Worm (Caenorhabditis elegans) whole organism, young adult: Measurements from ENCODE around the gene Y41E3.8.
A peak's percentile ranks its signal among the peaks of the same experiment; 100 is the strongest.

Experiments used
- B0336.3 ChIP-seq: fragments of 200-800 bp; sonication (Bioruptor generic); IDR thresholded peaks from 2 replicates; pipeline ENCODE4 v1.3.6; 2022; ENCODE audit warnings: missing genetic modification characterization, missing compliant biosample characterization
- F23B12.7 ChIP-seq: sonication (generic microtip); optimal IDR thresholded peaks from 2 replicates; lab custom pipeline; 2017; ENCODE audit warnings: missing genetic modification characterization, mild to moderate bottlenecking, missing compliant biosample characterization, antibody characterized with exemption, moderate library complexity; ENCODE audit not compliant: insufficient read depth
- F39B2.1 ChIP-seq: fragments of 200-800 bp; sonication (Bioruptor generic); IDR thresholded peaks from 2 replicates; pipeline ENCODE4 v1.3.6; 2022; ENCODE audit warnings: missing genetic modification reagents, missing genetic modification characterization, missing compliant biosample characterization
- K11D2.4 ChIP-seq: fragments of 200-800 bp; sonication (Bioruptor generic); IDR thresholded peaks from 2 replicates; pipeline ENCODE4 v1.3.6; 2022; ENCODE audit warnings: missing genetic modification reagents, missing genetic modification characterization, missing compliant biosample characterization
- Y79H2A.3 ChIP-seq: fragments of 200-800 bp; sonication (Bioruptor generic); conservative IDR thresholded peaks from 2 replicates; pipeline ENCODE4 v1.3.6; 2022; ENCODE audit warnings: missing genetic modification reagents, missing genetic modification characterization, missing compliant biosample characterization
- ZK185.1 ChIP-seq: sonication (generic microtip); optimal IDR thresholded peaks from 2 replicates; lab custom pipeline; 2016; ENCODE audit warnings: mild to moderate bottlenecking, missing genetic modification characterization, missing compliant biosample characterization; ENCODE audit not compliant: poor library complexity, severe bottlenecking
- aptf-3 ChIP-seq: fragments of 200-800 bp; sonication (Bioruptor generic); IDR thresholded peaks from 2 replicates; pipeline ENCODE4 v1.3.6; 2022; ENCODE audit warnings: missing genetic modification characterization, missing compliant biosample characterization
- atf-7 ChIP-seq: sonication (generic microtip); optimal IDR thresholded peaks from 2 replicates; lab custom pipeline; 2017; ENCODE audit warnings: mild to moderate bottlenecking, missing genetic modification characterization, missing compliant biosample characterization
- athp-1 ChIP-seq: sonication (generic microtip); optimal IDR thresholded peaks from 2 replicates; lab custom pipeline; 2017; ENCODE audit warnings: mild to moderate bottlenecking, missing genetic modification characterization, missing compliant biosample characterization
- attf-5 ChIP-seq: fragments of 200-800 bp; sonication (Bioruptor generic); optimal IDR thresholded peaks from 2 replicates; lab custom pipeline; 2018; ENCODE audit warnings: mild to moderate bottlenecking, missing genetic modification characterization, missing compliant biosample characterization
- attf-6 ChIP-seq: fragments of 200-800 bp; sonication (Bioruptor generic); IDR thresholded peaks from 2 replicates; pipeline ENCODE4 v1.3.6; 2022; ENCODE audit warnings: missing genetic modification reagents, missing genetic modification characterization, missing compliant biosample characterization
- bed-2 ChIP-seq: fragments of 200-800 bp; sonication (Bioruptor generic); IDR thresholded peaks from 2 replicates; pipeline ENCODE4 v1.3.6; 2022; ENCODE audit warnings: missing genetic modification reagents, missing genetic modification characterization, missing compliant biosample characterization
- cebp-1 ChIP-seq, 2 experiments: fragments of 200-800 bp in 1 of 2; sonication (Bioruptor generic) in 1 of 2; sonication (generic microtip) in 1 of 2; IDR thresholded peaks in 1 of 2; optimal IDR thresholded peaks in 1 of 2; 2 replicates each; pipeline versions ENCODE4 v1.3.6 to Lab custom; 2017 to 2022; ENCODE audit warnings: missing compliant biosample characterization in 2 of 2, missing genetic modification characterization in 2 of 2, mild to moderate bottlenecking in 1 of 2, missing genetic modification reagents in 1 of 2, moderate library complexity in 1 of 2
- ceh-27 ChIP-seq: fragments of 200-800 bp; sonication (Bioruptor generic); optimal IDR thresholded peaks from 2 replicates; lab custom pipeline; 2018; ENCODE audit warnings: mild to moderate bottlenecking, missing genetic modification characterization, moderate library complexity, missing compliant biosample characterization
- ceh-40 ChIP-seq: fragments of 200-800 bp; sonication (Bioruptor generic); IDR thresholded peaks from 2 replicates; pipeline ENCODE4 v1.3.6; 2022; ENCODE audit warnings: missing genetic modification characterization, missing compliant biosample characterization
- dpl-1 ChIP-seq: fragments of 150-350 bp; optimal IDR thresholded peaks from 2 replicates; lab custom pipeline; 2014; ENCODE audit warnings: missing biosample characterization, missing genetic modification reagents, missing genetic modification characterization
- efl-1 ChIP-seq: fragments of 150-350 bp; optimal IDR thresholded peaks from 2 replicates; lab custom pipeline; 2014; ENCODE audit warnings: missing biosample characterization, missing genetic modification reagents, missing genetic modification characterization
- egl-44 ChIP-seq: fragments of 200-800 bp; sonication (Bioruptor generic); IDR thresholded peaks from 2 replicates; pipeline ENCODE4 v1.3.6; 2022; ENCODE audit warnings: missing genetic modification reagents, missing genetic modification characterization, missing compliant biosample characterization
- egrh-3 ChIP-seq: fragments of 200-800 bp; sonication (Bioruptor generic); IDR thresholded peaks from 2 replicates; pipeline ENCODE4 v1.3.6; 2022; ENCODE audit warnings: missing genetic modification reagents, missing genetic modification characterization, missing compliant biosample characterization
- ets-4 ChIP-seq: fragments of 200-800 bp; sonication (Bioruptor generic); optimal IDR thresholded peaks from 2 replicates; lab custom pipeline; 2018; ENCODE audit warnings: mild to moderate bottlenecking, missing genetic modification characterization, missing compliant biosample characterization
- fkh-3 ChIP-seq: sonication (generic microtip); optimal IDR thresholded peaks from 2 replicates; lab custom pipeline; 2016; ENCODE audit warnings: mild to moderate bottlenecking, missing genetic modification characterization, missing compliant biosample characterization
- gei-17 ChIP-seq: fragments of 200-800 bp; sonication (Bioruptor generic); optimal IDR thresholded peaks from 2 replicates; lab custom pipeline; 2018; ENCODE audit warnings: mild to moderate bottlenecking, missing genetic modification characterization, missing compliant biosample characterization
- lag-1 ChIP-seq: fragments of 200-800 bp; sonication (Bioruptor generic); IDR thresholded peaks from 2 replicates; pipeline ENCODE4 v1.3.6; 2022; ENCODE audit warnings: missing genetic modification reagents, missing genetic modification characterization, missing compliant biosample characterization
- lin-35 ChIP-seq, 3 experiments: fragments of 150-350 bp in 2 of 3; sonication (generic microtip) in 1 of 3; optimal IDR thresholded peaks; 2 replicates each; lab custom pipeline; 2014 to 2018; ENCODE audit warnings: missing biosample characterization in 3 of 3, missing genetic modification characterization in 3 of 3, missing genetic modification reagents in 3 of 3
- lin-40 ChIP-seq: sonication (generic microtip); optimal IDR thresholded peaks from 2 replicates; lab custom pipeline; 2016; ENCODE audit warnings: missing genetic modification characterization, mild to moderate bottlenecking, missing compliant biosample characterization, missing genotype, missing genetic modification reagents
- lin-54 ChIP-seq: fragments of 200-800 bp; sonication (Bioruptor generic); optimal IDR thresholded peaks from 2 replicates; lab custom pipeline; 2018; ENCODE audit warnings: mild to moderate bottlenecking, missing genetic modification characterization, missing compliant biosample characterization
- lsl-1 ChIP-seq: fragments of 200-800 bp; sonication (Bioruptor generic); optimal IDR thresholded peaks from 2 replicates; lab custom pipeline; 2018; ENCODE audit warnings: mild to moderate bottlenecking, missing genetic modification characterization, moderate library complexity, missing compliant biosample characterization
- madf-10 ChIP-seq: sonication (generic microtip); optimal IDR thresholded peaks from 2 replicates; lab custom pipeline; 2016; ENCODE audit warnings: mild to moderate bottlenecking, missing genetic modification characterization, missing compliant biosample characterization
- madf-6 ChIP-seq: fragments of 200-800 bp; sonication (Bioruptor generic); IDR thresholded peaks from 2 replicates; pipeline ENCODE4 v1.3.6; 2022; ENCODE audit warnings: missing genetic modification reagents, missing genetic modification characterization, missing compliant biosample characterization
- madf-8 ChIP-seq: fragments of 200-800 bp; sonication (Bioruptor generic); conservative IDR thresholded peaks from 2 replicates; pipeline ENCODE4 v1.3.6; 2022; ENCODE audit warnings: missing genetic modification reagents, missing genetic modification characterization, missing compliant biosample characterization
- mcd-1 ChIP-seq: fragments of 200-800 bp; sonication (Bioruptor generic); IDR thresholded peaks from 2 replicates; pipeline ENCODE4 v1.3.6; 2022; ENCODE audit warnings: missing genetic modification reagents, missing genetic modification characterization, missing compliant biosample characterization
- mes-4 ChIP-seq: sonication (generic microtip); optimal IDR thresholded peaks from 2 replicates; lab custom pipeline; 2016; ENCODE audit warnings: missing genotype, missing genetic modification characterization, missing compliant biosample characterization
- mxl-1 ChIP-seq: sonication (generic microtip); optimal IDR thresholded peaks from 2 replicates; lab custom pipeline; 2016; ENCODE audit warnings: missing genetic modification characterization, missing compliant biosample characterization
- nfya-1 ChIP-seq: sonication (generic microtip); optimal IDR thresholded peaks from 2 replicates; lab custom pipeline; 2017; ENCODE audit warnings: antibody characterized with exemption, missing compliant biosample characterization, missing genetic modification characterization, borderline replicate concordance; ENCODE audit not compliant: insufficient read depth
- nfyb-1 ChIP-seq: fragments of 200-800 bp; sonication (Bioruptor generic); IDR thresholded peaks from 2 replicates; pipeline ENCODE4 v1.3.6; 2022; ENCODE audit warnings: missing genetic modification reagents, missing genetic modification characterization, missing compliant biosample characterization
- nhr-120 ChIP-seq: fragments of 200-800 bp; sonication (Bioruptor generic); IDR thresholded peaks from 2 replicates; pipeline ENCODE4 v1.3.6; 2022; ENCODE audit warnings: missing genetic modification characterization, missing compliant biosample characterization
- nhr-80 ChIP-seq: sonication (generic microtip); optimal IDR thresholded peaks from 2 replicates; lab custom pipeline; 2016; ENCODE audit warnings: missing genetic modification characterization, missing compliant biosample characterization
- nhr-90 ChIP-seq: sonication (generic microtip); optimal IDR thresholded peaks from 2 replicates; lab custom pipeline; 2016; ENCODE audit warnings: missing genotype, mild to moderate bottlenecking, missing genetic modification characterization, missing compliant biosample characterization
- pbrm-1 ChIP-seq: fragments of 200-800 bp; sonication (Bioruptor generic); IDR thresholded peaks from 2 replicates; pipeline ENCODE4 v1.3.6; 2022; ENCODE audit warnings: missing genetic modification reagents, missing genetic modification characterization, missing compliant biosample characterization
- rcor-1 ChIP-seq: fragments of 200-800 bp; sonication (Bioruptor generic); IDR thresholded peaks from 2 replicates; pipeline ENCODE4 v1.3.6; 2022; ENCODE audit warnings: missing genetic modification reagents, missing genetic modification characterization, missing compliant biosample characterization
- snpc-4 ChIP-seq, 5 experiments: fragments of 150-350 bp in 1 of 5; sonication (generic microtip) in 4 of 5; optimal IDR thresholded peaks; 2 replicates each; lab custom pipeline; 2014 to 2018; ENCODE audit warnings: missing genetic modification characterization in 5 of 5, missing biosample characterization in 3 of 5, antibody characterized with exemption in 2 of 5, mild to moderate bottlenecking in 2 of 5, missing compliant biosample characterization in 2 of 5, missing genotype in 2 of 5, moderate library complexity in 2 of 5, missing genetic modification reagents in 1 of 5
- tbp1 ChIP-seq: fragments of 200-800 bp; sonication (Bioruptor generic); optimal IDR thresholded peaks from 2 replicates; lab custom pipeline; 2018; ENCODE audit warnings: mild to moderate bottlenecking, missing genetic modification characterization, missing compliant biosample characterization
- tbx-9 ChIP-seq: sonication (generic microtip); optimal IDR thresholded peaks from 2 replicates; lab custom pipeline; 2016; ENCODE audit warnings: borderline replicate concordance, missing genetic modification characterization, inconsistent platforms, missing compliant biosample characterization
- tlf-1 ChIP-seq: fragments of 200-800 bp; sonication (Bioruptor generic); optimal IDR thresholded peaks from 2 replicates; lab custom pipeline; 2018; ENCODE audit warnings: mild to moderate bottlenecking, missing genetic modification characterization, missing compliant biosample characterization
- ztf-18 ChIP-seq: sonication (generic microtip); optimal IDR thresholded peaks from 2 replicates; lab custom pipeline; 2016; ENCODE audit warnings: missing genotype, mild to moderate bottlenecking, missing genetic modification characterization, missing compliant biosample characterization
- ztf-28 ChIP-seq: fragments of 200-800 bp; sonication (Bioruptor generic); IDR thresholded peaks from 2 replicates; pipeline ENCODE4 v1.3.6; 2022; ENCODE audit warnings: missing genetic modification reagents, missing genetic modification characterization, missing compliant biosample characterization
- ztf-3 ChIP-seq: fragments of 200-800 bp; sonication (Bioruptor generic); optimal IDR thresholded peaks from 2 replicates; lab custom pipeline; 2018; ENCODE audit warnings: mild to moderate bottlenecking, missing genetic modification characterization, missing compliant biosample characterization
- ztf-6 ChIP-seq: fragments of 200-800 bp; sonication (Bioruptor generic); IDR thresholded peaks from 2 replicates; pipeline ENCODE4 v1.3.6; 2022; ENCODE audit warnings: missing genetic modification reagents, missing genetic modification characterization, missing compliant biosample characterization

Y41E3.8 gene

DNA sequence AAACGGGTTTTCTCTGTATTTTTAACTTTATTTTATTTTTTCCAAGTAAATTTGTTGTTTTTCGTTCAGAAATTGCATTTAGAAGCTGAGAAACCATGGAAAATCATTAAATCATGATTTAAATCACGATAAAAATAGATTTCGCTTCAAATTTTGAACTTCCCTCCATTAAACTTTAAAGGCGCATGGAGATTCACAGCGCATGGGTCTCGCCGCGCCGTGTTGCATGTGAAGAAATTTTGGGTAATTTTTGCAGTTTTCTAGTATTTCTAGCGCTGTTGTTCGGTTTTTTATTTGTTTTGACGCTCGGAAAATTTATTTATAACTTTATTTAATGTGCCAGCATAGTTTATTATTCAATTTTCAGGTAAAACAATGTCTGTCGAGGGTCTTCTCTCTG is 8.2 kb upstream of the Y41E3.8 start, which contains the start of gene eef-1B.2 (continued):
- peak; percentile 12 for TF ChIP-seq lin-40 (tag; lab: Kevin White, UChicago)
- TF ChIP-seq ztf-3, result no peak
- TF ChIP-seq cebp-1 (GFP tag; IDR thresholded peaks at IDR 0.05; lab: Robert Waterston, UW), result no peak
- TF ChIP-seq cebp-1 (tag; optimal IDR thresholded peaks at IDR 0.05; lab: Kevin White, UChicago), result peak; percentile 50
- TF ChIP-seq nhr-120 (GFP tag; lab: Robert Waterston, UW), result no peak
- no peak for TF ChIP-seq rcor-1 (GFP tag; lab: Robert Waterston, UW)
- peak; percentile 9 for TF ChIP-seq nhr-80 (tag; lab: Kevin White, UChicago)
- no peak for TF ChIP-seq athp-1 (tag; lab: Kevin White, UChicago)
- TF ChIP-seq ztf-28, result no peak
- no peak for TF ChIP-seq mes-4 (tag; lab: Kevin White, UChicago)
- no peak for TF ChIP-seq mxl-1
- no peak for TF ChIP-seq K11D2.4 (GFP tag; lab: Robert Waterston, UW)
- TF ChIP-seq atf-7, result no peak
- no peak for TF ChIP-seq nhr-90
- TF ChIP-seq tbp1 (GFP tag; lab: Kevin White, UChicago), result peak; percentile 37
- peak; percentile 68 for TF ChIP-seq snpc-4 (GFP tag; optimal IDR thresholded peaks at IDR 0.05; lab: Kevin White, UChicago)
- peak in 3 of 4 experiments; percentile 80 to 88 (median 87) for TF ChIP-seq snpc-4 (tag; optimal IDR thresholded peaks at IDR 0.05; lab: Kevin White, UChicago)
- no peak for TF ChIP-seq ztf-6 (GFP tag; lab: Robert Waterston, UW)
- peak; percentile 64; the same call in 1 of the 2 replicates for TF ChIP-seq attf-6 (GFP tag; lab: Robert Waterston, UW)
- no peak for TF ChIP-seq Y79H2A.3 (GFP tag; lab: Robert Waterston, UW)
- TF ChIP-seq madf-6, result peak; percentile 56; the same call in 1 of the 2 replicates
- TF ChIP-seq ceh-27 (GFP tag; lab: Kevin White, UChicago), result peak; percentile 5
- peak; percentile 91 for TF ChIP-seq lin-54
- peak; percentile 74 for TF ChIP-seq dpl-1 (GFP tag; lab: Kevin White, UChicago)
- peak; percentile 80 for TF ChIP-seq efl-1 (GFP tag; lab: Kevin White, UChicago)
- TF ChIP-seq lag-1, result no peak
- 0 out of 2 replicates have a peak, but pooled peaks have one; percentile 35 for TF ChIP-seq B0336.3 (GFP tag; lab: Robert Waterston, UW)
- no peak for TF ChIP-seq F39B2.1 (GFP tag; lab: Robert Waterston, UW)
- no peak for TF ChIP-seq ets-4
- TF ChIP-seq nfyb-1, result no peak
- peak; percentile 9 for TF ChIP-seq lsl-1 (GFP tag; lab: Kevin White, UChicago)
- no peak for TF ChIP-seq madf-8
- peak; percentile 43; the same call in 1 of the 2 replicates for TF ChIP-seq mcd-1 (GFP tag; lab: Robert Waterston, UW)
- no peak for TF ChIP-seq madf-10
- TF ChIP-seq fkh-3, result no peak
- peak in 1 of 3 experiments; percentile 86 for TF ChIP-seq lin-35 (GFP tag; optimal IDR thresholded peaks at IDR 0.05; lab: Kevin White, UChicago)
- peak; percentile 86 for TF ChIP-seq ztf-18 (tag; lab: Kevin White, UChicago)
- peak; percentile 51 for TF ChIP-seq attf-5 (GFP tag; lab: Kevin White, UChicago)
- TF ChIP-seq ZK185.1 (tag; lab: Kevin White, UChicago), result no peak
- TF ChIP-seq F23B12.7 (tag; lab: Kevin White, UChicago), result peak; percentile 62
- no peak for TF ChIP-seq tlf-1 (GFP tag; lab: Kevin White, UChicago)
- TF ChIP-seq nfya-1, result no peak
- TF ChIP-seq egl-44 (GFP tag; lab: Robert Waterston, UW), result no peak
- TF ChIP-seq bed-2 (GFP tag; lab: Robert Waterston, UW), result no peak
- 0 out of 2 replicates have a peak, but pooled peaks have one; percentile 24 for TF ChIP-seq pbrm-1 (GFP tag; lab: Robert Waterston, UW)
- TF ChIP-seq tbx-9 (tag; lab: Kevin White, UChicago), result no peak
- TF ChIP-seq aptf-3 (GFP tag; lab: Robert Waterston, UW), result no peak
- no peak for TF ChIP-seq egrh-3
- no peak for TF ChIP-seq gei-17 (GFP tag; lab: Kevin White, UChicago)
- no peak for TF ChIP-seq ceh-40 (GFP tag; lab: Robert Waterston, UW)
